Worm (Caenorhabditis elegans) whole organism, early embryonic: Measurements from ENCODE around the gene ZK1010.4.

Source experiments
- ama-1 ChIP-seq: fragments of 150-350 bp; optimal IDR thresholded peaks from 2 replicates; lab custom pipeline; 2014
- ceh-13 ChIP-seq: fragments of 200-800 bp; sonication (Bioruptor generic); optimal IDR thresholded peaks from 2 replicates; lab custom pipeline; 2018; ENCODE audit warnings: mild to moderate bottlenecking, missing genetic modification characterization, missing compliant biosample characterization
- ceh-36 ChIP-seq: sonication (generic microtip); optimal IDR thresholded peaks from 2 replicates; lab custom pipeline; 2016; ENCODE audit warnings: missing genetic modification characterization, inconsistent platforms, missing compliant biosample characterization
- hnd-1 ChIP-seq: sonication (generic microtip); optimal IDR thresholded peaks from 2 replicates; lab custom pipeline; 2016; ENCODE audit warnings: missing genetic modification characterization, missing compliant biosample characterization
- scrt-1 ChIP-seq: fragments of 200-800 bp; sonication (Bioruptor generic); IDR thresholded peaks from 2 replicates; pipeline ENCODE4 v1.3.6; 2022; ENCODE audit warnings: missing genetic modification characterization, missing compliant biosample characterization
- sea-1 ChIP-seq: fragments of 200-800 bp; sonication (Bioruptor generic); conservative IDR thresholded peaks from 2 replicates; pipeline ENCODE4 v1.3.6; 2022; ENCODE audit warnings: missing genetic modification characterization, missing compliant biosample characterization
- tra-4 ChIP-seq: sonication (generic microtip); optimal IDR thresholded peaks from 2 replicates; lab custom pipeline; 2017; ENCODE audit warnings: missing genetic modification characterization, missing compliant biosample characterization

- TF ChIP-seq ceh-36 (tag; lab: Kevin White, UChicago) (no peak), scrt-1 (GFP tag; lab: Robert Waterston, UW) (no peak), sea-1 (GFP tag; lab: Robert Waterston, UW) (no peak), ceh-13 (GFP tag; lab: Kevin White, UChicago) (no peak), ama-1 (lab: Kevin White, UChicago) (no peak), tra-4 (tag; lab: Kevin White, UChicago) (no peak), hnd-1 (tag; lab: Kevin White, UChicago) (no peak)
Observed at ce11 chrIII:13019547-13020098, 38.8 kb downstream of the ZK1010.4 start.
